Worm (Caenorhabditis elegans) whole organism, L1 larva: ENCODE measurements around the gene erd-2.2.

Source experiments
- C34B4.2 ChIP-seq: sonication (generic microtip); optimal IDR thresholded peaks from 2 replicates; lab custom pipeline; 2017; ENCODE audit warnings: mild to moderate bottlenecking, missing genetic modification characterization, missing compliant biosample characterization
- F16B12.6 ChIP-seq: fragments of 150-350 bp; optimal IDR thresholded peaks from 2 replicates; lab custom pipeline; 2014; ENCODE audit warnings: missing biosample characterization, missing genetic modification characterization
- aha-1 ChIP-seq: fragments of 150-350 bp; optimal IDR thresholded peaks from 2 replicates; lab custom pipeline; 2014; ENCODE audit warnings: missing biosample characterization, missing genetic modification characterization
- ama-1 ChIP-seq: fragments of 150-350 bp; optimal IDR thresholded peaks from 2 replicates; lab custom pipeline; 2014
- blmp-1 ChIP-seq: fragments of 150-350 bp; optimal IDR thresholded peaks from 2 replicates; lab custom pipeline; 2014; ENCODE audit warnings: missing biosample characterization, missing genetic modification characterization
- ceh-8 ChIP-seq: fragments of 200-800 bp; sonication (Bioruptor generic); optimal IDR thresholded peaks from 2 replicates; lab custom pipeline; 2018; ENCODE audit warnings: mild to moderate bottlenecking, missing genetic modification characterization, moderate library complexity, missing compliant biosample characterization
- ceh-82 ChIP-seq, 3 experiments: fragments of 150-350 bp in 1 of 3; sonication (generic microtip) in 2 of 3; optimal IDR thresholded peaks; 2 replicates each; lab custom pipeline; 2014 to 2017; ENCODE audit warnings: missing biosample characterization in 3 of 3, missing genetic modification characterization in 3 of 3
- ceh-88 ChIP-seq: fragments of 200-800 bp; sonication (Bioruptor generic); IDR thresholded peaks from 2 replicates; pipeline ENCODE4 v1.3.6; 2022; ENCODE audit warnings: missing genetic modification characterization, missing compliant biosample characterization
- ceh-90 ChIP-seq: sonication (generic microtip); optimal IDR thresholded peaks from 2 replicates; lab custom pipeline; 2016; ENCODE audit warnings: missing genetic modification characterization, missing compliant biosample characterization
- ces-1 ChIP-seq: fragments of 150-350 bp; optimal IDR thresholded peaks from 2 replicates; lab custom pipeline; 2014; ENCODE audit warnings: missing biosample characterization, missing genetic modification reagents, missing genetic modification characterization
- dpl-1 ChIP-seq, 3 experiments: fragments of 150-350 bp in 2 of 3; sonication (generic microtip) in 1 of 3; optimal IDR thresholded peaks; 2 replicates each; lab custom pipeline; 2014 to 2017; ENCODE audit warnings: missing biosample characterization in 3 of 3, missing genetic modification characterization in 3 of 3, missing genetic modification reagents in 3 of 3
- dsc-1 ChIP-seq: sonication (generic microtip); optimal IDR thresholded peaks from 2 replicates; lab custom pipeline; 2016; ENCODE audit warnings: mild to moderate bottlenecking, missing genetic modification characterization, missing compliant biosample characterization
- egl-13 ChIP-seq: sonication (generic microtip); optimal IDR thresholded peaks from 2 replicates; lab custom pipeline; 2016; ENCODE audit warnings: missing genotype, missing genetic modification reagents, missing genetic modification characterization, missing compliant biosample characterization
- egl-27 ChIP-seq, 2 experiments: fragments of 150-350 bp in 1 of 2; sonication (generic microtip); optimal IDR thresholded peaks; 3 replicates each; lab custom pipeline; 2017 to 2018; ENCODE audit warnings: missing biosample characterization in 2 of 2, missing genetic modification characterization in 2 of 2, missing genetic modification reagents in 2 of 2
- elt-3 ChIP-seq, 6 experiments: fragments of 150-350 bp in 1 of 6; sonication (generic microtip); optimal IDR thresholded peaks; 2 replicates each; lab custom pipeline; 2017 to 2018; ENCODE audit warnings: missing biosample characterization in 6 of 6, missing genetic modification characterization in 6 of 6, inconsistent platforms in 1 of 6
- fkh-4 ChIP-seq: sonication (generic microtip); optimal IDR thresholded peaks from 2 replicates; lab custom pipeline; 2016; ENCODE audit warnings: missing compliant biosample characterization, missing genetic modification characterization, borderline replicate concordance
- fkh-8 ChIP-seq: sonication (generic microtip); optimal IDR thresholded peaks from 2 replicates; lab custom pipeline; 2016; ENCODE audit warnings: mild to moderate bottlenecking, missing genetic modification characterization, missing compliant biosample characterization
- fos-1 ChIP-seq: fragments of 150-350 bp; optimal IDR thresholded peaks from 2 replicates; lab custom pipeline; 2014; ENCODE audit warnings: missing biosample characterization, missing genetic modification characterization
- hlh-17 ChIP-seq: fragments of 200-800 bp; sonication (Bioruptor generic); optimal IDR thresholded peaks from 2 replicates; lab custom pipeline; 2018; ENCODE audit warnings: missing genetic modification characterization, mild to moderate bottlenecking, missing compliant biosample characterization, moderate library complexity, borderline replicate concordance
- hpl-2 ChIP-seq: fragments of 150-350 bp; optimal IDR thresholded peaks from 2 replicates; lab custom pipeline; 2014; ENCODE audit warnings: missing biosample characterization, missing genetic modification reagents, missing genetic modification characterization
- irx-1 ChIP-seq: sonication (generic microtip); optimal IDR thresholded peaks from 2 replicates; lab custom pipeline; 2016; ENCODE audit warnings: missing genetic modification characterization, missing compliant biosample characterization
- lin-14 ChIP-seq: fragments of 200-800 bp; sonication (Bioruptor generic); optimal IDR thresholded peaks from 2 replicates; lab custom pipeline; 2018; ENCODE audit warnings: mild to moderate bottlenecking, missing genetic modification characterization, moderate library complexity, missing compliant biosample characterization
- lin-35 ChIP-seq, 2 experiments: fragments of 150-350 bp; optimal IDR thresholded peaks; 2 replicates each; lab custom pipeline; 2014; ENCODE audit warnings: missing biosample characterization in 2 of 2, missing genetic modification characterization in 2 of 2, missing genetic modification reagents in 2 of 2
- lsy-2 ChIP-seq, 2 experiments: fragments of 150-350 bp; optimal IDR thresholded peaks; 2 replicates each; lab custom pipeline; 2014; ENCODE audit warnings: missing biosample characterization in 2 of 2, missing genetic modification characterization in 2 of 2
- mdl-1 ChIP-seq, 2 experiments: fragments of 150-350 bp; optimal IDR thresholded peaks; 2 replicates each; lab custom pipeline; 2014 to 2017; ENCODE audit warnings: missing biosample characterization in 2 of 2, missing genetic modification characterization in 2 of 2, inconsistent platforms in 1 of 2
- mef-2 ChIP-seq: fragments of 150-350 bp; optimal IDR thresholded peaks from 2 replicates; lab custom pipeline; 2014; ENCODE audit warnings: missing biosample characterization, missing genetic modification characterization
- mep-1 ChIP-seq: fragments of 150-350 bp; optimal IDR thresholded peaks from 2 replicates; lab custom pipeline; 2014; ENCODE audit warnings: missing biosample characterization, missing genetic modification characterization
- nhr-12 ChIP-seq: sonication (generic microtip); optimal IDR thresholded peaks from 2 replicates; lab custom pipeline; 2017; ENCODE audit warnings: missing biosample characterization, missing genetic modification characterization
- nhr-19 ChIP-seq: fragments of 200-800 bp; sonication (Bioruptor generic); conservative IDR thresholded peaks from 2 replicates; pipeline ENCODE4 v1.3.6; 2022; ENCODE audit warnings: missing genetic modification characterization, missing compliant biosample characterization
- nhr-237 ChIP-seq: fragments of 150-350 bp; optimal IDR thresholded peaks from 2 replicates; lab custom pipeline; 2014; ENCODE audit warnings: missing biosample characterization, missing genetic modification characterization
- nhr-47 ChIP-seq: sonication (generic microtip); optimal IDR thresholded peaks from 2 replicates; lab custom pipeline; 2016; ENCODE audit warnings: mild to moderate bottlenecking, missing genetic modification characterization, moderate library complexity, missing compliant biosample characterization
- nhr-76 ChIP-seq: sonication (generic microtip); optimal IDR thresholded peaks from 2 replicates; lab custom pipeline; 2017; ENCODE audit warnings: missing biosample characterization, missing genetic modification characterization
- nhr-77 ChIP-seq: fragments of 150-350 bp; optimal IDR thresholded peaks from 2 replicates; lab custom pipeline; 2014; ENCODE audit warnings: missing biosample characterization, missing genetic modification characterization
- nhr-90 ChIP-seq: sonication (generic microtip); optimal IDR thresholded peaks from 2 replicates; lab custom pipeline; 2016; ENCODE audit warnings: mild to moderate bottlenecking, missing genetic modification characterization, missing compliant biosample characterization; ENCODE audit not compliant: poor library complexity
- pag-3 ChIP-seq: sonication (generic microtip); optimal IDR thresholded peaks from 2 replicates; lab custom pipeline; 2017; ENCODE audit warnings: missing genetic modification characterization, mild to moderate bottlenecking, missing compliant biosample characterization, antibody characterized with exemption, borderline replicate concordance; ENCODE audit not compliant: insufficient read depth
- pqm-1 ChIP-seq: sonication (generic microtip); optimal IDR thresholded peaks from 3 replicates; lab custom pipeline; 2017; ENCODE audit warnings: missing biosample characterization, missing genetic modification characterization
- snu-23 ChIP-seq: sonication (generic microtip); optimal IDR thresholded peaks from 2 replicates; lab custom pipeline; 2016; ENCODE audit warnings: missing genetic modification characterization, missing compliant biosample characterization
- sox-4 ChIP-seq: sonication (generic microtip); optimal IDR thresholded peaks from 2 replicates; lab custom pipeline; 2016; ENCODE audit warnings: missing genetic modification characterization, missing compliant biosample characterization
- sptf-1 ChIP-seq: fragments of 150-350 bp; optimal IDR thresholded peaks from 2 replicates; lab custom pipeline; 2014; ENCODE audit warnings: missing biosample characterization, missing genetic modification characterization
- xbp-1 ChIP-seq: sonication (generic microtip); optimal IDR thresholded peaks from 2 replicates; lab custom pipeline; 2016; ENCODE audit warnings: missing genetic modification characterization, missing compliant biosample characterization

The erd-2.2 gene

DNA sequence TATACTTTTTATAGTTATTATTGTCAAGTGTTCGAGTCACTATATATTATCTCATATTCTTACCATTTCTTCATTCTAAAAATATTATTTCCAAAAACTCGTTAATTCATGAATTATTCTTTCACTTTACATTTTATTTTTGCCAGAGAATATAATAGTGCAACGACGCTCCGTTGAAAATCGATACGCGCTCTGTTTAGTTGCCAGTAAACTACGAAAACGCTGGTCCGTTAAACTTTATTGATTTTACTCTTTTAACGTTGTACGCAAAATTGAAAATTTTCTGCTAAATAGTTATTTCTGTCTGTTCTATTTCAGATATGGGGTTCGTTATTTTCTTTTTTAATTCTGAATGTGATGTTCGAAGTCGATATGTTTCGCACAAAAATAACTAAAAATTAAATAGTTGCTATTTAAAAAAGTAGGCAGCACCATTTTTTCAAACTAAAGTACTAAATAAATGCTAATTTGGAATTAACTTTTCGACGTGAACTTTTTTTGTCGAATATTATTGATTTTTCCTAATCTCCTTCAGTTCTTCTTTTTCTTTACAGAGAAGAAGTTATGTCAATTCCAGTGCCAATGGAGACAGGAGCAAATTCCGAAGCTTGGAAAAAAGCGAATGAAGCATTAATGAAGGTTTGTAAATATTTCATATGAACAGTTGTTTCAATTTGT, 27.4 kb upstream of the erd-2.2 start, which contains the start of gene hpo-10 (continued):
- TF ChIP-seq ceh-82 (tag; optimal IDR thresholded peaks at IDR 0.05; lab: Kevin White, UChicago): peak in 1 of 3 experiments; percentile 32
- no peak for TF ChIP-seq nhr-90 (tag; lab: Kevin White, UChicago)
- no peak for TF ChIP-seq sptf-1 (tag; lab: Kevin White, UChicago)
- TF ChIP-seq mef-2: no peak
- TF ChIP-seq F16B12.6 (tag; lab: Kevin White, UChicago): no peak
- no peak for TF ChIP-seq egl-13 (tag; lab: Kevin White, UChicago)
- no peak for TF ChIP-seq pqm-1 (tag; lab: Kevin White, UChicago)
- no peak for TF ChIP-seq mep-1 (tag; lab: Kevin White, UChicago)
- no peak for TF ChIP-seq egl-27 (tag; optimal IDR thresholded peaks at IDR 0.05; lab: Kevin White, UChicago)
- TF ChIP-seq dpl-1 (GFP tag; optimal IDR thresholded peaks at IDR 0.05; lab: Kevin White, UChicago): peak in 2 of 3 experiments; percentile 34
- TF ChIP-seq xbp-1 (tag; lab: Kevin White, UChicago): no peak
- TF ChIP-seq dsc-1: no peak
- TF ChIP-seq C34B4.2 (tag; lab: Kevin White, UChicago): no peak
- TF ChIP-seq mdl-1 (tag; optimal IDR thresholded peaks at IDR 0.05; lab: Kevin White, UChicago): no peak
- TF ChIP-seq ceh-8 (GFP tag; lab: Kevin White, UChicago): no peak
- peak; percentile 49 to 70 for TF ChIP-seq lsy-2 (tag; optimal IDR thresholded peaks at IDR 0.05; lab: Kevin White, UChicago)
- no peak for TF ChIP-seq fkh-4 (tag; lab: Kevin White, UChicago)

ce11 chrIII:5882284-5882683, 24.6 kb upstream of the erd-2.2 start:
- TF ChIP-seq mep-1 (tag; lab: Kevin White, UChicago) (no peak), ama-1 (lab: Kevin White, UChicago) (peak; percentile 41)
- TF ChIP-seq, all 84 proteins: peak for 1

ce11 chrIII:5882823-5883222, 24.0 kb upstream of the erd-2.2 start, which contains the start of gene F01F1.14:
F01F1.14 (minus strand) TSS chrIII:5882923.
- no peak for TF ChIP-seq elt-3 (tag; optimal IDR thresholded peaks at IDR 0.05; lab: Kevin White, UChicago)
- no peak for TF ChIP-seq nhr-90 (tag; lab: Kevin White, UChicago)
- TF ChIP-seq hpl-2 (GFP tag; lab: Kevin White, UChicago): no peak
- TF ChIP-seq ceh-90 (tag; lab: Kevin White, UChicago): no peak
- TF ChIP-seq sox-4 (tag; lab: Kevin White, UChicago): no peak
- TF ChIP-seq nhr-47 (tag; lab: Kevin White, UChicago): no peak
- TF ChIP-seq ceh-8 (GFP tag; lab: Kevin White, UChicago): no peak
- TF ChIP-seq nhr-12 (tag; lab: Kevin White, UChicago): no peak
- no peak for TF ChIP-seq egl-27 (tag; optimal IDR thresholded peaks at IDR 0.05; lab: Kevin White, UChicago)
- no peak for TF ChIP-seq ceh-88 (GFP tag; lab: Robert Waterston, UW)
- no peak for TF ChIP-seq hlh-17 (GFP tag; lab: Kevin White, UChicago)
- TF ChIP-seq nhr-19 (GFP tag; lab: Robert Waterston, UW): no peak
- no peak for TF ChIP-seq irx-1 (tag; lab: Kevin White, UChicago)
- no peak for TF ChIP-seq pag-3 (tag; lab: Kevin White, UChicago)
- no peak for TF ChIP-seq snu-23 (GFP tag; lab: Kevin White, UChicago)

DNA sequence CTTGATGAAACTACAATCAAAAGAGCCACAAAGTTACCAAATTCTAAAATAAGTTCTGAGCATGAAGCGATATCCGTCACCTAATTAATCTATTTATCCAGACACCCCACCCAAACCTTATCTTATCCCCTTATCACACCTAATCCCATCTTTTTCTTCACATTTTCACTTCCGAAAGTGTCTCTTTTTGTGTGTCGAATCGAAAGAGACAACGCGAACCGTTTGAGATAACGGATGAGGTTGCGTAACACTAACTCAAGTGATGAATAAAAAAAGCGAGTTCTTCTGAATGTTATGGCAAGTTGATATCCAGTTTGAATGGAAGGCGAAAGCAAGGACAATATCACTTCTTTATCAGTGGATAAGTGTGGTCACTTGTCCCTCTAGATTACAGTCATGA, 23.3 kb upstream of the erd-2.2 start:
- TF ChIP-seq nhr-76 (tag; lab: Kevin White, UChicago) (no peak), blmp-1 (tag; lab: Kevin White, UChicago) (peak; percentile 92)

ce11 chrIII:5884007-5884406, 22.8 kb upstream of the erd-2.2 start, which contains the start of gene C28H8.5:
C28H8.5 (plus strand) TSS chrIII:5884307.
- TF ChIP-seq lin-35 (GFP tag; optimal IDR thresholded peaks at IDR 0.05; lab: Kevin White, UChicago) (no peak), sptf-1 (tag; lab: Kevin White, UChicago) (no peak), fos-1 (tag; lab: Kevin White, UChicago) (no peak), mep-1 (tag; lab: Kevin White, UChicago) (no peak), lsy-2 (tag; optimal IDR thresholded peaks at IDR 0.05; lab: Kevin White, UChicago) (no peak), ces-1 (GFP tag; lab: Kevin White, UChicago) (no peak), nhr-77 (tag; lab: Kevin White, UChicago) (no peak), lin-14 (no peak), aha-1 (tag; lab: Kevin White, UChicago) (no peak), ceh-88 (GFP tag; lab: Robert Waterston, UW) (no peak), dpl-1 (GFP tag; optimal IDR thresholded peaks at IDR 0.05; lab: Kevin White, UChicago) (no peak), nhr-237 (tag; lab: Kevin White, UChicago) (no peak), fkh-8 (tag; lab: Kevin White, UChicago) (no peak), ceh-8 (GFP tag; lab: Kevin White, UChicago) (no peak)
